Worm (Caenorhabditis elegans): ENCODE data around the gene arrd-7.
A peak's percentile ranks its signal among the peaks of the same experiment; 100 is the strongest.

The arrd-7 gene

ce11 chrII:12088833-12089232 lies 26.4 kb upstream of the arrd-7 start, which contains the start of gene cnt-1:
TSS of gene cnt-1 (minus strand) at chrII:12088868.
- TF ChIP-seq F37D6.2 (tag; optimal IDR thresholded peaks at IDR 0.05), result no peak
- TF ChIP-seq lin-38 (GFP tag; IDR thresholded peaks at IDR 0.05), result peak; percentile 53
- TF ChIP-seq tra-1 (GFP tag; IDR thresholded peaks at IDR 0.05), result 0 out of 2 replicates have a peak, but pooled peaks have one; percentile 7
- TF ChIP-seq lsy-2 (tag; optimal IDR thresholded peaks at IDR 0.05), result peak in 1 of 2 experiments; percentile 43

- peak in 1 of 2 experiments; percentile 33 for TF ChIP-seq lsy-2 (tag; optimal IDR thresholded peaks at IDR 0.05)
- TF ChIP-seq daf-12 (tag; optimal IDR thresholded peaks at IDR 0.05), result no peak
- TF ChIP-seq dve-1 (tag; optimal IDR thresholded peaks at IDR 0.05; ENCODE audit: insufficient read depth), result peak; percentile 52
- no peak for TF ChIP-seq F49E8.2 (tag; optimal IDR thresholded peaks at IDR 0.05; ENCODE audit: borderline replicate concordance)
Observed at ce11 chrII:12081454-12081853, 19.0 kb upstream of the arrd-7 start.

- peak; percentile 47 for TF ChIP-seq dve-1 (tag; optimal IDR thresholded peaks at IDR 0.05; ENCODE audit: insufficient read depth)
- no peak for TF ChIP-seq nhr-77 (tag; optimal IDR thresholded peaks at IDR 0.05)
- peak; percentile 34 for TF ChIP-seq pqm-1 (tag; optimal IDR thresholded peaks at IDR 0.05)
Observed at ce11 chrII:12080015-12080414, 17.6 kb upstream of the arrd-7 start.

- TF ChIP-seq R02D3.7 (tag; optimal IDR thresholded peaks at IDR 0.05) (no peak), sdz-12 (GFP tag; optimal IDR thresholded peaks at IDR 0.05) (no peak), snpc-4 (tag; optimal IDR thresholded peaks at IDR 0.05) (no peak), ceh-20 (GFP tag; IDR thresholded peaks at IDR 0.05) (no peak), unc-62 (GFP tag; optimal IDR thresholded peaks at IDR 0.05 in 1 of 2) (peak in 1 of 2 experiments; percentile 98), unc-62 (tag; optimal IDR thresholded peaks at IDR 0.05) (no peak)
Observed at ce11 chrII:12077281-12077680, 14.9 kb upstream of the arrd-7 start.

- TF ChIP-seq lin-38 (GFP tag; IDR thresholded peaks at IDR 0.05) (peak; percentile 19; the same call in 1 of the 2 replicates), set-16 (GFP tag; IDR thresholded peaks at IDR 0.05) (peak; percentile 41; the same call in 1 of the 2 replicates), aha-1 (tag) (no peak)
Observed at ce11 chrII:12076355-12076754, 13.9 kb upstream of the arrd-7 start.

- TF ChIP-seq aha-1 (tag) (peak; percentile 97), ceh-32 (tag; optimal IDR thresholded peaks at IDR 0.05; ENCODE audit: poor library complexity) (no peak)
Observed at ce11 chrII:12071243-12071642, 8.8 kb upstream of the arrd-7 start.

- no peak for TF ChIP-seq spr-1 (tag; optimal IDR thresholded peaks at IDR 0.05)
- TF ChIP-seq dpl-1 (GFP tag; optimal IDR thresholded peaks at IDR 0.05), result no peak
- TF ChIP-seq snpc-4 (tag; optimal IDR thresholded peaks at IDR 0.05), result no peak
- no peak for TF ChIP-seq T20F7.1 (GFP tag; optimal IDR thresholded peaks at IDR 0.05)
- no peak for TF ChIP-seq pha-4 (GFP tag; IDR thresholded peaks at IDR 0.05)
- TF ChIP-seq pha-4 (tag; optimal IDR thresholded peaks at IDR 0.05), result no peak
- TF ChIP-seq F44E2.7 (GFP tag; IDR thresholded peaks at IDR 0.05), result no peak
- no peak for TF ChIP-seq Y5F2A.4 (GFP tag; optimal IDR thresholded peaks at IDR 0.05)
- TF ChIP-seq ceh-82 (tag; optimal IDR thresholded peaks at IDR 0.05), result no peak
- no peak for TF ChIP-seq nhr-42 (GFP tag; IDR thresholded peaks at IDR 0.05)
Observed at ce11 chrII:12067451-12068076, 5.1 kb upstream of the arrd-7 start, which contains the start of gene Y17G7B.22. TSS of gene Y17G7B.22 (plus strand) at chrII:12068026.

ce11 chrII:12064680-12065135 lies 2.3 kb upstream of the arrd-7 start, which contains the start of gene arrd-8:
TSS of gene arrd-8 (plus strand) at chrII:12065085.
- peak; percentile 35 for TF ChIP-seq pqm-1 (tag; optimal IDR thresholded peaks at IDR 0.05)
- TF ChIP-seq mdl-1 (tag; optimal IDR thresholded peaks at IDR 0.05), result peak in 1 of 2 experiments; percentile 48
- TF ChIP-seq T26A8.4 (GFP tag; IDR thresholded peaks at IDR 0.05), result no peak
- peak in 1 of 2 experiments; percentile 10 for TF ChIP-seq lsy-2 (tag; optimal IDR thresholded peaks at IDR 0.05)
- peak; percentile 20 for TF ChIP-seq nhr-77 (tag; optimal IDR thresholded peaks at IDR 0.05)
- TF ChIP-seq pha-4 (GFP tag; IDR thresholded peaks at IDR 0.05), result no peak
- no peak for TF ChIP-seq pha-4 (tag; optimal IDR thresholded peaks at IDR 0.05)
- no peak for TF ChIP-seq zag-1 (tag; optimal IDR thresholded peaks at IDR 0.05)
- peak in 1 of 2 experiments; percentile 7 for TF ChIP-seq hif-1 (tag; optimal IDR thresholded peaks at IDR 0.05)
- TF ChIP-seq nhr-48 (tag; optimal IDR thresholded peaks at IDR 0.05), result peak; percentile 18
- TF ChIP-seq egl-27 (tag; optimal IDR thresholded peaks at IDR 0.05), result no peak
- no peak for TF ChIP-seq daf-16 (GFP tag; optimal IDR thresholded peaks at IDR 0.05)
- TF ChIP-seq daf-16 (tag; optimal IDR thresholded peaks at IDR 0.05), result peak; percentile 85
- no peak for TF ChIP-seq rbr-2 (tag; optimal IDR thresholded peaks at IDR 0.05)
- TF ChIP-seq dmd-6 (GFP tag; IDR thresholded peaks at IDR 0.05), result peak; percentile 58

All from whole organism, L4 larva.